Fruit fly (Drosophila melanogaster) whole organism, embryonic: Measurements from ENCODE around the gene Pa1.

Experiments used
- Aef1 ChIP-seq: fragments of 200-800 bp; sonication (Bioruptor generic); IDR thresholded peaks from 3 replicates; pipeline ENCODE4 v1.3.6; 2022; ENCODE audit warnings: missing biosample characterization, missing genetic modification characterization
- Asciz ChIP-seq: fragments of 200-800 bp; sonication (Bioruptor generic); optimal IDR thresholded peaks from 2 replicates; lab custom pipeline; 2017; ENCODE audit warnings: missing biosample characterization, mild to moderate bottlenecking, missing genetic modification characterization, missing genetic modification reagents
- B-H2 ChIP-seq: fragments of 200-800 bp; sonication (Bioruptor generic); optimal IDR thresholded peaks from 2 replicates; lab custom pipeline; 2018; ENCODE audit warnings: missing biosample characterization, mild to moderate bottlenecking, missing genetic modification characterization
- Bteb2 ChIP-seq: fragments of 200-800 bp; sonication (Bioruptor generic); optimal IDR thresholded peaks from 2 replicates; lab custom pipeline; 2016; ENCODE audit warnings: missing biosample characterization, missing genetic modification characterization
- CG10209 ChIP-seq: fragments of 200-800 bp; sonication (Bioruptor generic); optimal IDR thresholded peaks from 3 replicates; lab custom pipeline; 2017; ENCODE audit warnings: missing biosample characterization, mild to moderate bottlenecking, missing genetic modification characterization, missing genetic modification reagents
- CG10267 ChIP-seq: fragments of 200-800 bp; sonication (Bioruptor generic); optimal IDR thresholded peaks from 2 replicates; lab custom pipeline; 2018; ENCODE audit warnings: missing biosample characterization, mild to moderate bottlenecking, missing genetic modification characterization, moderate library complexity
- CG10654 ChIP-seq: fragments of 200-800 bp; sonication (Bioruptor generic); optimal IDR thresholded peaks from 2 replicates; lab custom pipeline; 2016; ENCODE audit warnings: missing biosample characterization, missing genetic modification characterization
- CG12104 ChIP-seq: fragments of 200-800 bp; sonication (Bioruptor generic); optimal IDR thresholded peaks from 3 replicates; lab custom pipeline; 2016; ENCODE audit warnings: missing biosample characterization, missing genetic modification characterization
- CG12942 ChIP-seq: fragments of 200-800 bp; sonication (Bioruptor generic); optimal IDR thresholded peaks from 3 replicates; lab custom pipeline; 2016; ENCODE audit warnings: missing biosample characterization, missing genetic modification characterization
- CG13424 ChIP-seq: fragments of 200-800 bp; sonication (Bioruptor generic); optimal IDR thresholded peaks from 2 replicates; lab custom pipeline; 2019; ENCODE audit warnings: missing biosample characterization, mild to moderate bottlenecking, missing genetic modification characterization, moderate library complexity
- CG15011 ChIP-seq: fragments of 200-800 bp; sonication (Bioruptor generic); optimal IDR thresholded peaks from 3 replicates; lab custom pipeline; 2018; ENCODE audit warnings: missing biosample characterization, mild to moderate bottlenecking, missing genetic modification characterization
- CG1529 ChIP-seq: fragments of 200-800 bp; sonication (Bioruptor generic); optimal IDR thresholded peaks from 3 replicates; lab custom pipeline; 2018; ENCODE audit warnings: missing biosample characterization, missing genetic modification characterization
- CG15696 ChIP-seq: fragments of 200-800 bp; sonication (Bioruptor generic); optimal IDR thresholded peaks from 2 replicates; lab custom pipeline; 2019; ENCODE audit warnings: missing biosample characterization, mild to moderate bottlenecking, missing genetic modification characterization, moderate library complexity
- CG17829 ChIP-seq: fragments of 200-800 bp; optimal IDR thresholded peaks from 2 replicates; lab custom pipeline; 2019; ENCODE audit warnings: missing biosample characterization, mild to moderate bottlenecking, missing genetic modification characterization, moderate library complexity
- CG30431 ChIP-seq: fragments of 200-800 bp; sonication (Bioruptor generic); optimal IDR thresholded peaks from 2 replicates; lab custom pipeline; 2017; ENCODE audit warnings: missing biosample characterization, missing genetic modification characterization
- CG31388 ChIP-seq: fragments of 200-800 bp; sonication (Bioruptor generic); optimal IDR thresholded peaks from 2 replicates; lab custom pipeline; 2016; ENCODE audit warnings: missing biosample characterization, missing genetic modification characterization
- CG3163 ChIP-seq: fragments of 200-800 bp; sonication (Bioruptor generic); optimal IDR thresholded peaks from 3 replicates; lab custom pipeline; 2016; ENCODE audit warnings: missing biosample characterization, missing genetic modification characterization
- CG4424 ChIP-seq: fragments of 200-800 bp; sonication (Bioruptor generic); optimal IDR thresholded peaks from 3 replicates; lab custom pipeline; 2016; ENCODE audit warnings: missing biosample characterization, missing genetic modification characterization
- CG6254 ChIP-seq: fragments of 200-800 bp; sonication (Bioruptor generic); optimal IDR thresholded peaks from 3 replicates; lab custom pipeline; 2017; ENCODE audit warnings: mild to moderate bottlenecking, missing biosample characterization, missing genetic modification reagents, missing genetic modification characterization
- CG7357 ChIP-seq: fragments of 200-800 bp; sonication (Bioruptor generic); IDR thresholded peaks from 3 replicates; pipeline ENCODE4 v1.3.6; 2022; ENCODE audit warnings: missing biosample characterization, missing genetic modification characterization
- CG8290 ChIP-seq, 3 experiments: fragments of 200-800 bp; sonication (Bioruptor generic); optimal IDR thresholded peaks; 2 replicates each; lab custom pipeline; 2016 to 2019; ENCODE audit warnings: missing biosample characterization in 3 of 3, missing genetic modification characterization in 3 of 3, mild to moderate bottlenecking in 2 of 3, moderate library complexity in 1 of 3
- Dad ChIP-seq: fragments of 200-800 bp; sonication (Bioruptor generic); optimal IDR thresholded peaks from 3 replicates; lab custom pipeline; 2016; ENCODE audit warnings: missing biosample characterization, missing genetic modification characterization
- Dll ChIP-seq: fragments of 200-800 bp; sonication (Bioruptor generic); IDR thresholded peaks from 4 replicates; pipeline ENCODE4 v1.3.6; 2022; ENCODE audit warnings: missing biosample characterization, missing genetic modification characterization; ENCODE audit not compliant: partially characterized antibody
- Doc3 ChIP-seq: fragments of 200-800 bp; sonication (Bioruptor generic); IDR thresholded peaks from 3 replicates; pipeline ENCODE4 v1.3.6; 2022; ENCODE audit warnings: missing biosample characterization, missing genetic modification characterization; ENCODE audit not compliant: partially characterized antibody
- Elba2 ChIP-seq: fragments of 200-800 bp; sonication (Bioruptor generic); optimal IDR thresholded peaks from 3 replicates; lab custom pipeline; 2016; ENCODE audit warnings: missing biosample characterization, missing genetic modification characterization
- Gsc ChIP-seq: fragments of 200-800 bp; sonication (Bioruptor generic); IDR thresholded peaks from 2 replicates; pipeline ENCODE4 v1.3.6; 2022; ENCODE audit warnings: missing biosample characterization, missing genetic modification characterization
- H2.0 ChIP-seq: fragments of 200-800 bp; sonication (Bioruptor generic); IDR thresholded peaks from 2 replicates; pipeline ENCODE4 v1.3.6; 2022; ENCODE audit warnings: missing biosample characterization, missing genetic modification characterization
- HLH3B ChIP-seq: fragments of 200-800 bp; sonication (Bioruptor generic); IDR thresholded peaks from 2 replicates; pipeline ENCODE4 v1.3.6; 2022; ENCODE audit warnings: missing biosample characterization, missing genetic modification characterization
- HLH54F ChIP-seq: fragments of 200-800 bp; sonication (Bioruptor generic); optimal IDR thresholded peaks from 3 replicates; lab custom pipeline; 2016; ENCODE audit warnings: missing biosample characterization, missing genetic modification characterization
- HmgZ ChIP-seq: fragments of 200-800 bp; sonication (Bioruptor generic); optimal IDR thresholded peaks from 2 replicates; lab custom pipeline; 2018; ENCODE audit warnings: missing biosample characterization, mild to moderate bottlenecking, missing genetic modification characterization
- Mes4 ChIP-seq: fragments of 200-800 bp; sonication (Bioruptor generic); optimal IDR thresholded peaks from 2 replicates; lab custom pipeline; 2016; ENCODE audit warnings: missing biosample characterization, missing genetic modification characterization
- Taf1 ChIP-seq: fragments of 200-800 bp; sonication (Bioruptor generic); IDR thresholded peaks from 2 replicates; pipeline ENCODE4 v1.3.6; 2022; ENCODE audit warnings: missing biosample characterization, missing genetic modification characterization
- Vsx1 ChIP-seq: fragments of 200-800 bp; sonication (Bioruptor generic); optimal IDR thresholded peaks from 2 replicates; lab custom pipeline; 2017; ENCODE audit warnings: missing biosample characterization, mild to moderate bottlenecking, missing genetic modification characterization, missing genetic modification reagents
- YL-1 ChIP-seq: fragments of 200-800 bp; sonication (Bioruptor generic); optimal IDR thresholded peaks from 3 replicates; lab custom pipeline; 2017; ENCODE audit warnings: missing biosample characterization, mild to moderate bottlenecking, missing genetic modification characterization
- ab ChIP-seq: fragments of 200-800 bp; sonication (Bioruptor generic); optimal IDR thresholded peaks from 2 replicates; lab custom pipeline; 2016; ENCODE audit warnings: missing biosample characterization, missing genetic modification characterization
- chif ChIP-seq, 2 experiments: fragments of 200-800 bp; sonication (Bioruptor generic); optimal IDR thresholded peaks; 3 replicates each; lab custom pipeline; 2016; ENCODE audit warnings: missing biosample characterization in 2 of 2, missing genetic modification characterization in 2 of 2
- chm ChIP-seq: fragments of 200-800 bp; sonication (Bioruptor generic); IDR thresholded peaks from 2 replicates; pipeline ENCODE4 v1.3.6; 2022; ENCODE audit warnings: missing biosample characterization, missing genetic modification characterization
- gem ChIP-seq: fragments of 200-800 bp; sonication (Bioruptor generic); optimal IDR thresholded peaks from 2 replicates; lab custom pipeline; 2019; ENCODE audit warnings: missing biosample characterization, mild to moderate bottlenecking, missing genetic modification characterization, moderate library complexity
- gsb-n ChIP-seq: fragments of 200-800 bp; sonication (Bioruptor generic); optimal IDR thresholded peaks from 3 replicates; lab custom pipeline; 2018; ENCODE audit warnings: missing biosample characterization, mild to moderate bottlenecking, missing genetic modification characterization
- kni ChIP-seq: fragments of 200-800 bp; sonication (Bioruptor generic); optimal IDR thresholded peaks from 3 replicates; lab custom pipeline; 2017; ENCODE audit warnings: mild to moderate bottlenecking, missing biosample characterization, missing genetic modification reagents, missing genetic modification characterization
- phol ChIP-seq: fragments of 200-800 bp; sonication (Bioruptor generic); optimal IDR thresholded peaks from 3 replicates; lab custom pipeline; 2018; ENCODE audit warnings: missing biosample characterization, mild to moderate bottlenecking, missing genetic modification characterization, moderate library complexity
- pita ChIP-seq: fragments of 200-800 bp; sonication (Bioruptor generic); optimal IDR thresholded peaks from 2 replicates; lab custom pipeline; 2017; ENCODE audit warnings: missing biosample characterization, mild to moderate bottlenecking, missing genetic modification characterization
- pros ChIP-seq: fragments of 200-800 bp; sonication (Bioruptor generic); optimal IDR thresholded peaks from 3 replicates; lab custom pipeline; 2019; ENCODE audit warnings: missing biosample characterization, mild to moderate bottlenecking, missing genetic modification characterization, moderate library complexity
- row ChIP-seq: fragments of 200-800 bp; sonication (Bioruptor generic); IDR thresholded peaks from 3 replicates; pipeline ENCODE4 v1.3.6; 2022; ENCODE audit warnings: missing biosample characterization, missing genetic modification characterization
- sd ChIP-seq: fragments of 200-800 bp; sonication (Bioruptor generic); optimal IDR thresholded peaks from 3 replicates; lab custom pipeline; 2018; ENCODE audit warnings: missing biosample characterization, mild to moderate bottlenecking, missing genetic modification characterization, moderate library complexity
- so ChIP-seq: fragments of 200-800 bp; sonication (Bioruptor generic); IDR thresholded peaks from 3 replicates; pipeline ENCODE4 v1.3.6; 2022; ENCODE audit warnings: missing biosample characterization, missing genetic modification characterization
- tgo ChIP-seq: fragments of 200-800 bp; sonication (Bioruptor generic); IDR thresholded peaks from 3 replicates; pipeline ENCODE4 v1.3.6; 2022; ENCODE audit warnings: missing biosample characterization, missing genetic modification characterization
- usp ChIP-seq: fragments of >200 bp; optimal IDR thresholded peaks from 2 replicates; lab custom pipeline; 2017; ENCODE audit warnings: missing biosample characterization, missing genetic modification characterization
- wek ChIP-seq: fragments of 200-800 bp; sonication (Bioruptor generic); optimal IDR thresholded peaks from 3 replicates; lab custom pipeline; 2018; ENCODE audit warnings: missing biosample characterization, mild to moderate bottlenecking, missing genetic modification characterization, moderate library complexity

Pa1 gene

dm6 chrX:11338973-11339867, 19.8 kb upstream of the Pa1 start:
- TF ChIP-seq CG15011 (GFP tag; lab: Kevin White, UChicago): no peak
- TF ChIP-seq CG31388 (GFP tag; lab: Kevin White, UChicago): no peak
- TF ChIP-seq HLH54F (GFP tag; lab: Kevin White, UChicago): peak; percentile 56
- TF ChIP-seq wek (GFP tag; lab: Kevin White, UChicago): no peak
- TF ChIP-seq CG12942 (GFP tag; lab: Kevin White, UChicago): peak; percentile 44
- TF ChIP-seq Mes4 (GFP tag; lab: Kevin White, UChicago): peak; percentile 15
- TF ChIP-seq CG17829 (tag; lab: Kevin White, UChicago): peak; percentile 50
- TF ChIP-seq pita (GFP tag; lab: Kevin White, UChicago): no peak
- TF ChIP-seq Bteb2 (GFP tag; lab: Kevin White, UChicago): no peak
- TF ChIP-seq gem (tag; lab: Kevin White, UChicago): peak; percentile 31
- 0 out of 2 replicates have a peak, but pooled peaks have one; percentile 10 for TF ChIP-seq HLH3B
- TF ChIP-seq B-H2: peak; percentile 65
- peak; percentile 87 for TF ChIP-seq sd (tag; lab: Kevin White, UChicago)
- TF ChIP-seq CG10654 (GFP tag; lab: Kevin White, UChicago): peak; percentile 42
- TF ChIP-seq Vsx1: no peak
- TF ChIP-seq chm: no peak
- TF ChIP-seq Aef1 (GFP tag; lab: Robert Waterston, UW): no peak; the same call in 2 of the 3 replicates
- TF ChIP-seq CG12104 (GFP tag; lab: Kevin White, UChicago): no peak
- TF ChIP-seq CG1529 (GFP tag; lab: Kevin White, UChicago): no peak
- TF ChIP-seq usp (GFP tag; lab: Kevin White, UChicago): no peak
- peak; percentile 78 for TF ChIP-seq Doc3 (GFP tag; lab: Robert Waterston, UW)
- TF ChIP-seq tgo (GFP tag; lab: Robert Waterston, UW): no peak
- TF ChIP-seq ab (GFP tag; lab: Kevin White, UChicago): no peak
- no peak for TF ChIP-seq Taf1 (GFP tag; lab: Robert Waterston, UW)
- TF ChIP-seq chif (GFP tag; optimal IDR thresholded peaks at IDR 0.05; lab: Kevin White, UChicago): peak in 1 of 2 experiments; percentile 31
- TF ChIP-seq CG30431: no peak
- TF ChIP-seq CG7357 (GFP tag; lab: Robert Waterston, UW): no peak
- TF ChIP-seq Gsc (GFP tag; lab: Robert Waterston, UW): no peak
- no peak for TF ChIP-seq CG6254 (GFP tag; lab: Kevin White, UChicago)
- TF ChIP-seq Dad: no peak
- TF ChIP-seq CG13424 (tag; lab: Kevin White, UChicago): peak; percentile 50
- no peak for TF ChIP-seq Asciz
- TF ChIP-seq kni: no peak
- TF ChIP-seq row (GFP tag; lab: Robert Waterston, UW): peak; percentile 82
- TF ChIP-seq CG4424: peak; percentile 19
- TF ChIP-seq YL-1 (GFP tag; lab: Kevin White, UChicago): peak; percentile 46
- peak; percentile 92 for TF ChIP-seq Dll (GFP tag; lab: Robert Waterston, UW)
- no peak for TF ChIP-seq pros (GFP tag; lab: Kevin White, UChicago)
- peak; percentile 22 for TF ChIP-seq CG8290 (GFP tag; optimal IDR thresholded peaks at IDR 0.05; lab: Kevin White, UChicago)
- TF ChIP-seq CG8290 (tag; optimal IDR thresholded peaks at IDR 0.05; lab: Kevin White, UChicago): peak in 1 of 2 experiments; percentile 79
- TF ChIP-seq CG3163: peak; percentile 42
- no peak for TF ChIP-seq H2.0 (GFP tag; lab: Robert Waterston, UW)
- TF ChIP-seq gsb-n (tag; lab: Kevin White, UChicago): no peak
- peak; percentile 66 for TF ChIP-seq HmgZ (tag; lab: Kevin White, UChicago)
- TF ChIP-seq phol (tag; lab: Kevin White, UChicago): peak; percentile 66
- TF ChIP-seq CG10209: no peak
- peak; percentile 45 for TF ChIP-seq CG10267 (tag; lab: Kevin White, UChicago)
- TF ChIP-seq so: no peak
- TF ChIP-seq Elba2: peak; percentile 97
- TF ChIP-seq CG15696 (tag; lab: Kevin White, UChicago): peak; percentile 17
